Fruit fly (Drosophila melanogaster) whole organism, embryonic: ENCODE data around the gene vih.

Source experiments
- B-H1 ChIP-seq: fragments of 200-800 bp; sonication (Bioruptor generic); IDR thresholded peaks from 3 replicates; pipeline ENCODE4 v1.3.6; 2022; ENCODE audit warnings: missing biosample characterization, missing genetic modification characterization
- CG1024 ChIP-seq: fragments of 200-800 bp; sonication (Bioruptor generic); IDR thresholded peaks from 2 replicates; pipeline ENCODE4 v1.3.6; 2022; ENCODE audit warnings: missing biosample characterization, missing genetic modification characterization
- CG10267 ChIP-seq: fragments of 200-800 bp; sonication (Bioruptor generic); optimal IDR thresholded peaks from 2 replicates; lab custom pipeline; 2018; ENCODE audit warnings: missing biosample characterization, mild to moderate bottlenecking, missing genetic modification characterization, moderate library complexity
- CG10462 ChIP-seq: fragments of 200-800 bp; sonication (Bioruptor generic); optimal IDR thresholded peaks from 2 replicates; lab custom pipeline; 2016; ENCODE audit warnings: missing biosample characterization, missing genetic modification characterization
- CG10959 ChIP-seq: fragments of 200-800 bp; sonication (Bioruptor generic); IDR thresholded peaks from 2 replicates; pipeline ENCODE4 v1.3.6; 2022; ENCODE audit warnings: missing biosample characterization, missing genetic modification characterization
- CG14860 ChIP-seq: fragments of 200-800 bp; sonication (Bioruptor generic); IDR thresholded peaks from 3 replicates; pipeline ENCODE4 v1.3.6; 2022; ENCODE audit warnings: missing biosample characterization, missing genetic modification characterization; ENCODE audit not compliant: partially characterized antibody
- CG1603 ChIP-seq: fragments of 200-800 bp; sonication (Bioruptor generic); optimal IDR thresholded peaks from 2 replicates; lab custom pipeline; 2019; ENCODE audit warnings: missing biosample characterization, mild to moderate bottlenecking, missing genetic modification characterization, moderate library complexity
- CG18619 ChIP-seq: fragments of 200-800 bp; sonication (Bioruptor generic); optimal IDR thresholded peaks from 3 replicates; lab custom pipeline; 2017; ENCODE audit warnings: missing biosample characterization, mild to moderate bottlenecking, missing genetic modification characterization
- CG18764 ChIP-seq: fragments of 200-800 bp; sonication (Bioruptor generic); optimal IDR thresholded peaks from 3 replicates; lab custom pipeline; 2016; ENCODE audit warnings: missing biosample characterization, missing genetic modification characterization
- CG3163 ChIP-seq: fragments of 200-800 bp; sonication (Bioruptor generic); optimal IDR thresholded peaks from 3 replicates; lab custom pipeline; 2016; ENCODE audit warnings: missing biosample characterization, missing genetic modification characterization
- CG3281 ChIP-seq: fragments of 200-800 bp; sonication (Bioruptor generic); optimal IDR thresholded peaks from 3 replicates; lab custom pipeline; 2017; ENCODE audit warnings: missing biosample characterization, mild to moderate bottlenecking, missing genetic modification characterization
- CG4617 ChIP-seq: fragments of 200-800 bp; sonication (Bioruptor generic); optimal IDR thresholded peaks from 3 replicates; lab custom pipeline; 2016; ENCODE audit warnings: missing biosample characterization, missing genetic modification characterization, borderline replicate concordance
- CG5180 ChIP-seq: fragments of 200-800 bp; sonication (Bioruptor generic); optimal IDR thresholded peaks from 3 replicates; lab custom pipeline; 2017; ENCODE audit warnings: missing biosample characterization, missing genetic modification characterization, mild to moderate bottlenecking, moderate library complexity, missing genetic modification reagents
- CG7786 ChIP-seq: fragments of 200-800 bp; sonication (Bioruptor generic); optimal IDR thresholded peaks from 2 replicates; lab custom pipeline; 2016; ENCODE audit warnings: missing biosample characterization, missing genetic modification characterization
- CG8290 ChIP-seq, 3 experiments: fragments of 200-800 bp; sonication (Bioruptor generic); optimal IDR thresholded peaks; 2 replicates each; lab custom pipeline; 2016 to 2019; ENCODE audit warnings: missing biosample characterization in 3 of 3, missing genetic modification characterization in 3 of 3, mild to moderate bottlenecking in 2 of 3, moderate library complexity in 1 of 3
- CHES-1-like ChIP-seq: fragments of 200-800 bp; sonication (Bioruptor generic); optimal IDR thresholded peaks from 2 replicates; lab custom pipeline; 2016; ENCODE audit warnings: missing biosample characterization, missing genetic modification characterization
- CoRest ChIP-seq: fragments of 200-800 bp; sonication (Bioruptor generic); optimal IDR thresholded peaks from 3 replicates; lab custom pipeline; 2018; ENCODE audit warnings: missing biosample characterization, mild to moderate bottlenecking, missing genetic modification characterization, moderate library complexity
- Dad ChIP-seq: fragments of 200-800 bp; sonication (Bioruptor generic); optimal IDR thresholded peaks from 3 replicates; lab custom pipeline; 2016; ENCODE audit warnings: missing biosample characterization, missing genetic modification characterization
- Dbx ChIP-seq: fragments of 200-800 bp; sonication (Bioruptor generic); IDR thresholded peaks from 3 replicates; pipeline ENCODE4 v1.3.6; 2022; ENCODE audit warnings: missing biosample characterization, missing genetic modification characterization
- Eip74EF ChIP-seq, 2 experiments: fragments of 200-800 bp in 1 of 2; fragments of >200 bp in 1 of 2; sonication (Bioruptor generic) in 1 of 2; optimal IDR thresholded peaks; 2 replicates each; lab custom pipeline; 2017 to 2019; ENCODE audit warnings: missing biosample characterization in 2 of 2, missing genetic modification characterization in 2 of 2, mild to moderate bottlenecking in 1 of 2, moderate library complexity in 1 of 2
- Ets65A ChIP-seq: fragments of 200-800 bp; sonication (Bioruptor generic); peaks from one replicate; lab custom pipeline; 2016; ENCODE audit warnings: missing biosample characterization, missing genetic modification characterization
- Lim3 ChIP-seq: fragments of 200-800 bp; sonication (Bioruptor generic); IDR thresholded peaks from 2 replicates; pipeline ENCODE4 v1.3.6; 2022; ENCODE audit warnings: missing biosample characterization, missing genetic modification characterization
- Oaz ChIP-seq: fragments of 200-800 bp; sonication (Bioruptor generic); IDR thresholded peaks from 2 replicates; pipeline ENCODE4 v1.3.6; 2022; ENCODE audit warnings: missing biosample characterization, missing genetic modification characterization
- PHDP ChIP-seq: fragments of 200-800 bp; sonication (Bioruptor generic); optimal IDR thresholded peaks from 3 replicates; lab custom pipeline; 2018; ENCODE audit warnings: missing biosample characterization, mild to moderate bottlenecking, missing genetic modification characterization, moderate library complexity
- Ptx1 ChIP-seq: fragments of 200-800 bp; sonication (Bioruptor generic); IDR thresholded peaks from 2 replicates; pipeline ENCODE4 v1.3.6; 2022; ENCODE audit warnings: missing biosample characterization, missing genetic modification characterization
- Sry-δ ChIP-seq: fragments of 200-800 bp; sonication (Bioruptor generic); optimal IDR thresholded peaks from 2 replicates; lab custom pipeline; 2016; ENCODE audit warnings: missing biosample characterization, missing genetic modification characterization
- Usf ChIP-seq: fragments of 200-800 bp; sonication (Bioruptor generic); optimal IDR thresholded peaks from 2 replicates; lab custom pipeline; 2017; ENCODE audit warnings: missing genotype, missing biosample characterization, missing genetic modification characterization
- ap ChIP-seq: fragments of 200-800 bp; sonication (Bioruptor generic); IDR thresholded peaks from 2 replicates; pipeline ENCODE4 v1.3.6; 2022; ENCODE audit warnings: missing biosample characterization, missing genetic modification characterization
- bowl ChIP-seq: fragments of 200-800 bp; sonication (Bioruptor generic); IDR thresholded peaks from 2 replicates; pipeline ENCODE4 v1.3.6; 2022; ENCODE audit warnings: missing biosample characterization, missing genetic modification characterization
- chm ChIP-seq: fragments of 200-800 bp; sonication (Bioruptor generic); IDR thresholded peaks from 2 replicates; pipeline ENCODE4 v1.3.6; 2022; ENCODE audit warnings: missing biosample characterization, missing genetic modification characterization
- crp ChIP-seq, 2 experiments: fragments of 200-800 bp; sonication (Bioruptor generic); optimal IDR thresholded peaks; 2 replicates in 1 of 2; 3 replicates in 1 of 2; lab custom pipeline; 2017; ENCODE audit warnings: missing biosample characterization in 2 of 2, missing genetic modification characterization in 2 of 2, mild to moderate bottlenecking in 1 of 2, moderate library complexity in 1 of 2
- dysf ChIP-seq: fragments of 200-800 bp; sonication (Bioruptor generic); IDR thresholded peaks from 3 replicates; pipeline ENCODE4 v1.3.6; 2022; ENCODE audit warnings: missing biosample characterization, missing genetic modification characterization
- fd64A ChIP-seq: fragments of 200-800 bp; sonication (Bioruptor generic); optimal IDR thresholded peaks from 3 replicates; lab custom pipeline; 2018; ENCODE audit warnings: missing biosample characterization, mild to moderate bottlenecking, missing genetic modification characterization
- h ChIP-seq: fragments of >200 bp; optimal IDR thresholded peaks from 2 replicates; lab custom pipeline; 2017
- ind ChIP-seq: fragments of 200-800 bp; sonication (Bioruptor generic); optimal IDR thresholded peaks from 3 replicates; lab custom pipeline; 2016; ENCODE audit warnings: missing biosample characterization, missing genetic modification characterization
- inv ChIP-seq: fragments of 200-800 bp; sonication (Bioruptor generic); IDR thresholded peaks from 2 replicates; pipeline ENCODE4 v1.3.6; 2022; ENCODE audit warnings: missing biosample characterization, missing genetic modification characterization; ENCODE audit not compliant: partially characterized antibody
- jumu ChIP-seq: fragments of 200-800 bp; sonication (Bioruptor generic); optimal IDR thresholded peaks from 3 replicates; lab custom pipeline; 2016; ENCODE audit warnings: missing biosample characterization, missing genetic modification characterization
- luna ChIP-seq: fragments of 200-800 bp; sonication (Bioruptor generic); optimal IDR thresholded peaks from 2 replicates; lab custom pipeline; 2016; ENCODE audit warnings: missing biosample characterization, missing genetic modification characterization
- nmo ChIP-seq: fragments of 200-800 bp; sonication (Bioruptor generic); optimal IDR thresholded peaks from 2 replicates; lab custom pipeline; 2018; ENCODE audit warnings: missing biosample characterization, mild to moderate bottlenecking, missing genetic modification characterization, moderate library complexity
- oc ChIP-seq: fragments of 200-800 bp; sonication (Bioruptor generic); optimal IDR thresholded peaks from 2 replicates; lab custom pipeline; 2018; ENCODE audit warnings: missing biosample characterization, mild to moderate bottlenecking, missing genetic modification characterization, moderate library complexity
- prd ChIP-seq, 3 experiments: fragments of >200 bp in 2 of 3; fragments of 200-800 bp in 1 of 3; sonication (Bioruptor generic) in 1 of 3; optimal IDR thresholded peaks in 2 of 3; IDR thresholded peaks in 1 of 3; 2 replicates in 2 of 3; 3 replicates in 1 of 3; pipeline versions ENCODE4 v1.3.6 to Lab custom; 2017 to 2022; ENCODE audit warnings: missing biosample characterization in 1 of 3, missing genetic modification characterization in 1 of 3
- psq ChIP-seq: fragments of 200-800 bp; sonication (Bioruptor generic); optimal IDR thresholded peaks from 2 replicates; lab custom pipeline; 2017; ENCODE audit warnings: missing biosample characterization, missing genetic modification characterization
- sd ChIP-seq: fragments of 200-800 bp; sonication (Bioruptor generic); optimal IDR thresholded peaks from 3 replicates; lab custom pipeline; 2018; ENCODE audit warnings: missing biosample characterization, mild to moderate bottlenecking, missing genetic modification characterization, moderate library complexity
- sens ChIP-seq: fragments of 200-800 bp; sonication (Bioruptor generic); peaks from one replicate; lab custom pipeline; 2016; ENCODE audit warnings: missing biosample characterization, missing genetic modification characterization
- sima ChIP-seq: fragments of 200-800 bp; sonication (Bioruptor generic); optimal IDR thresholded peaks from 2 replicates; lab custom pipeline; 2016; ENCODE audit warnings: missing biosample characterization, missing genetic modification characterization
- tap ChIP-seq: fragments of 200-800 bp; optimal IDR thresholded peaks from 3 replicates; lab custom pipeline; 2019; ENCODE audit warnings: missing biosample characterization, mild to moderate bottlenecking, missing genetic modification characterization, moderate library complexity
- tio ChIP-seq: fragments of 200-800 bp; sonication (Bioruptor generic); optimal IDR thresholded peaks from 2 replicates; lab custom pipeline; 2017; ENCODE audit warnings: missing biosample characterization, missing genetic modification characterization, inconsistent platforms
- tup ChIP-seq: fragments of 200-800 bp; sonication (Bioruptor generic); optimal IDR thresholded peaks from 2 replicates; lab custom pipeline; 2016; ENCODE audit warnings: missing biosample characterization, mild to moderate bottlenecking, missing genetic modification characterization, moderate library complexity
- zfh2 ChIP-seq: fragments of 200-800 bp; sonication (Bioruptor generic); optimal IDR thresholded peaks from 2 replicates; lab custom pipeline; 2016; ENCODE audit warnings: missing biosample characterization, missing genetic modification characterization

Gene vih

dm6 chr3L:12526433-12527113, 22.5 kb downstream of the vih start, which contains the start of gene eIF2beta (continued):
- TF ChIP-seq CoRest (tag; lab: Kevin White, UChicago) (no peak), CG14860 (no peak), CG8290 (GFP tag; optimal IDR thresholded peaks at IDR 0.05; lab: Kevin White, UChicago) (no peak), CG8290 (tag; optimal IDR thresholded peaks at IDR 0.05; lab: Kevin White, UChicago) (peak in 1 of 2 experiments; percentile 42), ap (GFP tag; lab: Robert Waterston, UW) (no peak), zfh2 (no peak), prd (optimal IDR thresholded peaks at IDR 0.05; lab: Kevin White, UChicago) (no peak), prd (GFP tag; IDR thresholded peaks at IDR 0.05; lab: Robert Waterston, UW) (no peak), CG3281 (GFP tag; lab: Kevin White, UChicago) (peak; percentile 46), PHDP (tag; lab: Kevin White, UChicago) (peak; percentile 45), CG4617 (GFP tag; lab: Kevin White, UChicago) (peak; percentile 64), CG18764 (GFP tag; lab: Kevin White, UChicago) (peak; percentile 15), dysf (no peak; the same call in 2 of the 3 replicates), tup (no peak), CG10462 (no peak), Lim3 (GFP tag; lab: Robert Waterston, UW) (no peak), h (lab: Kevin White, UChicago) (no peak), Usf (GFP tag; lab: Kevin White, UChicago) (no peak), chm (GFP tag; lab: Robert Waterston, UW) (no peak; the same call in 1 of the 2 replicates), jumu (GFP tag; lab: Kevin White, UChicago) (no peak), Ets65A (GFP tag; lab: Kevin White, UChicago) (no peak), bowl (GFP tag; lab: Robert Waterston, UW) (0 out of 2 replicates have a peak, but pooled peaks have one; percentile 8), sima (GFP tag; lab: Kevin White, UChicago) (no peak), nmo (GFP tag; lab: Kevin White, UChicago) (peak; percentile 41), CG7786 (GFP tag; lab: Kevin White, UChicago) (no peak), inv (GFP tag; lab: Robert Waterston, UW) (no peak), ind (GFP tag; lab: Kevin White, UChicago) (no peak), CG1603 (peak; percentile 37), Oaz (GFP tag; lab: Robert Waterston, UW) (no peak), Sry-δ (GFP tag; lab: Kevin White, UChicago) (no peak), CG3163 (GFP tag; lab: Kevin White, UChicago) (no peak), CG10959 (GFP tag; lab: Robert Waterston, UW) (no peak), oc (peak; percentile 47), CG18619 (GFP tag; lab: Kevin White, UChicago) (no peak), CG10267 (tag; lab: Kevin White, UChicago) (peak; percentile 51), tap (tag; lab: Kevin White, UChicago) (peak; percentile 27), luna (no peak), Dbx (GFP tag; lab: Robert Waterston, UW) (no peak), CG1024 (GFP tag; lab: Robert Waterston, UW) (no peak), B-H1 (GFP tag; lab: Robert Waterston, UW) (no peak; the same call in 2 of the 3 replicates), crp (GFP tag; optimal IDR thresholded peaks at IDR 0.05; lab: Kevin White, UChicago) (peak in 1 of 2 experiments; percentile 1), Ptx1 (GFP tag; lab: Robert Waterston, UW) (no peak), psq (GFP tag; lab: Kevin White, UChicago) (no peak), Dad (no peak), Eip74EF (GFP tag; optimal IDR thresholded peaks at IDR 0.05; lab: Kevin White, UChicago) (no peak), fd64A (GFP tag; lab: Kevin White, UChicago) (no peak), sens (GFP tag; lab: Kevin White, UChicago) (peak; percentile 92), CHES-1-like (GFP tag; lab: Kevin White, UChicago) (no peak), sd (tag; lab: Kevin White, UChicago) (peak; percentile 63), CG5180 (GFP tag; lab: Kevin White, UChicago) (peak; percentile 8), tio (GFP tag; lab: Kevin White, UChicago) (no peak)
